Worm (Caenorhabditis elegans) whole organism, L1 larva: ENCODE results near the gene Y116A8C.465.

Experiments
- C16A3.4 ChIP-seq: fragments of 150-350 bp; optimal IDR thresholded peaks from 2 replicates; lab custom pipeline; 2014; ENCODE audit warnings: missing biosample characterization, missing genetic modification characterization
- C34B4.2 ChIP-seq: sonication (generic microtip); optimal IDR thresholded peaks from 2 replicates; lab custom pipeline; 2017; ENCODE audit warnings: mild to moderate bottlenecking, missing genetic modification characterization, missing compliant biosample characterization
- aly-2 ChIP-seq: fragments of 150-350 bp; optimal IDR thresholded peaks from 2 replicates; lab custom pipeline; 2014; ENCODE audit warnings: missing biosample characterization, missing genetic modification characterization
- ceh-82 ChIP-seq, 3 experiments: fragments of 150-350 bp in 1 of 3; sonication (generic microtip) in 2 of 3; optimal IDR thresholded peaks; 2 replicates each; lab custom pipeline; 2014 to 2017; ENCODE audit warnings: missing biosample characterization in 3 of 3, missing genetic modification characterization in 3 of 3
- ceh-90 ChIP-seq: sonication (generic microtip); optimal IDR thresholded peaks from 2 replicates; lab custom pipeline; 2016; ENCODE audit warnings: missing genetic modification characterization, missing compliant biosample characterization
- fos-1 ChIP-seq: fragments of 150-350 bp; optimal IDR thresholded peaks from 2 replicates; lab custom pipeline; 2014; ENCODE audit warnings: missing biosample characterization, missing genetic modification characterization
- mdl-1 ChIP-seq, 2 experiments: fragments of 150-350 bp; optimal IDR thresholded peaks; 2 replicates each; lab custom pipeline; 2014 to 2017; ENCODE audit warnings: missing biosample characterization in 2 of 2, missing genetic modification characterization in 2 of 2, inconsistent platforms in 1 of 2
- nhr-12 ChIP-seq: sonication (generic microtip); optimal IDR thresholded peaks from 2 replicates; lab custom pipeline; 2017; ENCODE audit warnings: missing biosample characterization, missing genetic modification characterization
- nhr-77 ChIP-seq: fragments of 150-350 bp; optimal IDR thresholded peaks from 2 replicates; lab custom pipeline; 2014; ENCODE audit warnings: missing biosample characterization, missing genetic modification characterization

- TF ChIP-seq ceh-90 (no peak), C34B4.2 (tag; lab: Kevin White, UChicago) (no peak), nhr-12 (tag; lab: Kevin White, UChicago) (no peak), nhr-77 (tag; lab: Kevin White, UChicago) (no peak), mdl-1 (tag; optimal IDR thresholded peaks at IDR 0.05; lab: Kevin White, UChicago) (no peak), C16A3.4 (tag; lab: Kevin White, UChicago) (no peak), aly-2 (no peak), ceh-82 (tag; optimal IDR thresholded peaks at IDR 0.05; lab: Kevin White, UChicago) (no peak), fos-1 (tag; lab: Kevin White, UChicago) (no peak)
Measured at ce11 chrIV:17103116-17103515, 38.1 kb downstream of the Y116A8C.465 start.
